Worm (Caenorhabditis elegans) whole organism, L3 larva: ENCODE measurements around the gene F36D4.4.

Experiments
- R02D3.7 ChIP-seq: fragments of 150-350 bp; optimal IDR thresholded peaks from 2 replicates; lab custom pipeline; 2014; ENCODE audit warnings: missing biosample characterization, missing genetic modification characterization
- ZK546.5 ChIP-seq: sonication (generic microtip); optimal IDR thresholded peaks from 2 replicates; lab custom pipeline; 2017; ENCODE audit warnings: missing biosample characterization, missing genetic modification characterization
- ama-1 ChIP-seq: fragments of 150-350 bp; optimal IDR thresholded peaks from 2 replicates; lab custom pipeline; 2018
- ceh-16 ChIP-seq: sonication (generic microtip); optimal IDR thresholded peaks from 2 replicates; lab custom pipeline; 2017; ENCODE audit warnings: missing biosample characterization, missing genetic modification characterization
- ceh-9 ChIP-seq: sonication (generic microtip); optimal IDR thresholded peaks from 2 replicates; lab custom pipeline; 2018; ENCODE audit warnings: missing biosample characterization, missing genetic modification characterization
- daf-12 ChIP-seq: fragments of 150-350 bp; optimal IDR thresholded peaks from 2 replicates; lab custom pipeline; 2014; ENCODE audit warnings: missing biosample characterization, missing genetic modification reagents, missing genetic modification characterization
- elt-2 ChIP-seq: sonication (generic microtip); optimal IDR thresholded peaks from 2 replicates; lab custom pipeline; 2016; ENCODE audit warnings: missing genetic modification reagents, mild to moderate bottlenecking, missing genetic modification characterization, missing compliant biosample characterization
- elt-3 ChIP-seq, 3 experiments: fragments of 150-350 bp in 1 of 3; sonication (generic microtip) in 2 of 3; optimal IDR thresholded peaks; 2 replicates in 2 of 3; 4 replicates in 1 of 3; lab custom pipeline; 2014 to 2017; ENCODE audit warnings: missing biosample characterization in 3 of 3, missing genetic modification characterization in 3 of 3
- eor-1 ChIP-seq, 2 experiments: fragments of 150-350 bp; optimal IDR thresholded peaks; 2 replicates each; lab custom pipeline; 2014 to 2018; ENCODE audit warnings: missing biosample characterization in 2 of 2, missing genetic modification characterization in 2 of 2
- fkh-10 ChIP-seq: sonication (generic microtip); optimal IDR thresholded peaks from 2 replicates; lab custom pipeline; 2017; ENCODE audit warnings: missing biosample characterization, missing genetic modification reagents, missing genetic modification characterization
- hmg-11 ChIP-seq: sonication (generic microtip); optimal IDR thresholded peaks from 2 replicates; lab custom pipeline; 2016; ENCODE audit warnings: missing genetic modification characterization, missing compliant biosample characterization
- lin-15B ChIP-seq: fragments of 150-350 bp; optimal IDR thresholded peaks from 2 replicates; lab custom pipeline; 2014; ENCODE audit warnings: missing biosample characterization, missing genetic modification characterization
- lsy-12 ChIP-seq: sonication (generic microtip); optimal IDR thresholded peaks from 2 replicates; lab custom pipeline; 2016; ENCODE audit warnings: mild to moderate bottlenecking, missing genetic modification characterization, missing compliant biosample characterization
- mdl-1 ChIP-seq: fragments of 150-350 bp; optimal IDR thresholded peaks from 2 replicates; lab custom pipeline; 2014; ENCODE audit warnings: missing biosample characterization, missing genetic modification characterization
- nfya-1 ChIP-seq: sonication (generic microtip); optimal IDR thresholded peaks from 2 replicates; lab custom pipeline; 2017; ENCODE audit warnings: missing genetic modification characterization, mild to moderate bottlenecking, missing compliant biosample characterization, antibody characterized with exemption, moderate library complexity; ENCODE audit not compliant: insufficient read depth
- nhr-11 ChIP-seq: fragments of 150-350 bp; optimal IDR thresholded peaks from 2 replicates; lab custom pipeline; 2014; ENCODE audit warnings: missing biosample characterization, missing genetic modification characterization
- nhr-12 ChIP-seq: fragments of 150-350 bp; optimal IDR thresholded peaks from 2 replicates; lab custom pipeline; 2014; ENCODE audit warnings: missing biosample characterization, missing genetic modification characterization
- nhr-23 ChIP-seq: fragments of 150-350 bp; optimal IDR thresholded peaks from 2 replicates; lab custom pipeline; 2014; ENCODE audit warnings: missing biosample characterization, missing genetic modification reagents, missing genetic modification characterization
- nhr-237 ChIP-seq: fragments of 150-350 bp; optimal IDR thresholded peaks from 2 replicates; lab custom pipeline; 2014; ENCODE audit warnings: missing biosample characterization, missing genetic modification characterization
- nhr-25 ChIP-seq: sonication (generic microtip); optimal IDR thresholded peaks from 2 replicates; lab custom pipeline; 2017; ENCODE audit warnings: missing biosample characterization, missing genetic modification characterization
- nhr-28 ChIP-seq: fragments of 150-350 bp; optimal IDR thresholded peaks from 2 replicates; lab custom pipeline; 2014; ENCODE audit warnings: missing biosample characterization, missing genetic modification characterization
- nhr-67 ChIP-seq: fragments of 150-350 bp; optimal IDR thresholded peaks from 2 replicates; lab custom pipeline; 2014; ENCODE audit warnings: missing biosample characterization, missing genetic modification characterization
- nhr-76 ChIP-seq: fragments of 150-350 bp; sonication (generic microtip); optimal IDR thresholded peaks from 5 replicates; lab custom pipeline; 2014; ENCODE audit warnings: missing biosample characterization, missing genetic modification characterization
- pha-4 ChIP-seq: fragments of 150-350 bp; optimal IDR thresholded peaks from 2 replicates; lab custom pipeline; 2014; ENCODE audit warnings: missing biosample characterization, missing genetic modification reagents, missing genetic modification characterization
- pqm-1 ChIP-seq: fragments of 150-350 bp; optimal IDR thresholded peaks from 2 replicates; lab custom pipeline; 2017; ENCODE audit warnings: missing biosample characterization, missing genetic modification characterization, inconsistent platforms
- sea-2 ChIP-seq: fragments of 150-350 bp; sonication (generic microtip); optimal IDR thresholded peaks from 4 replicates; lab custom pipeline; 2014; ENCODE audit warnings: missing biosample characterization, missing genetic modification reagents, missing genetic modification characterization
- skn-1 ChIP-seq: fragments of 150-350 bp; optimal IDR thresholded peaks from 2 replicates; lab custom pipeline; 2014; ENCODE audit warnings: missing biosample characterization, missing genetic modification characterization
- snpc-4 ChIP-seq: fragments of 150-350 bp; optimal IDR thresholded peaks from 2 replicates; lab custom pipeline; 2014; ENCODE audit warnings: missing biosample characterization, missing genetic modification characterization
- zag-1 ChIP-seq: fragments of 150-350 bp; optimal IDR thresholded peaks from 2 replicates; lab custom pipeline; 2014; ENCODE audit warnings: missing biosample characterization, missing genetic modification characterization
- ztf-4 ChIP-seq: fragments of 150-350 bp; optimal IDR thresholded peaks from 2 replicates; lab custom pipeline; 2014; ENCODE audit warnings: missing biosample characterization, missing genetic modification characterization

The F36D4.4 gene

DNA sequence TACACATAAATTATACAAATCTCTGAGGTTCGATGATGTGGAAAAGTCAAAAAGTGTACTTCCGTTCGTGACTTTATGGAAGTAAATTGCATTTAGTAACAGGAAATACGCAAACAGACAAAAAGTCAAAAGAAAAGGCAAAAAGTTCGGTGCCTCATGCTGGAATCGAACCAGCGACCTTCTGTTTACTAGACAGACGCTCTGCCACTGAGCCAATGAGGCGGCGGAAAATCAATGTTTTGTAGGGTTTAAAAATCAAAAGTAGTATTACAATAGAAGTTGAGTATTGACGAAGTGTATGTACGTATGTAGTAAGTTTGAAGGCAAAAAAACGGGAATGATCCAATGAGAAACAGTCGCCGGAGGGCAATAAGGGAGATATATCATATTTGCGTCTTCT lies 7.5 kb downstream of the F36D4.4 start:
- no peak for TF ChIP-seq daf-12
- TF ChIP-seq mdl-1 (tag; lab: Kevin White, UChicago), result no peak
- no peak for TF ChIP-seq nhr-76 (tag; lab: Kevin White, UChicago)
- TF ChIP-seq hmg-11 (tag; lab: Kevin White, UChicago), result no peak
- peak; percentile 55 for TF ChIP-seq pqm-1
- no peak for TF ChIP-seq nhr-12 (tag; lab: Kevin White, UChicago)
- TF ChIP-seq nhr-237, result no peak
- TF ChIP-seq pha-4 (tag; lab: Kevin White, UChicago), result peak; percentile 61
- TF ChIP-seq elt-3 (tag; optimal IDR thresholded peaks at IDR 0.05; lab: Kevin White, UChicago), result no peak
- TF ChIP-seq nfya-1 (tag; lab: Kevin White, UChicago), result peak; percentile 8
- TF ChIP-seq ztf-4, result no peak
- TF ChIP-seq ceh-9 (tag; lab: Kevin White, UChicago), result no peak
- TF ChIP-seq elt-2, result no peak
- no peak for TF ChIP-seq eor-1 (tag; optimal IDR thresholded peaks at IDR 0.05; lab: Kevin White, UChicago)
- TF ChIP-seq, all 47 proteins: peak for 3

DNA sequence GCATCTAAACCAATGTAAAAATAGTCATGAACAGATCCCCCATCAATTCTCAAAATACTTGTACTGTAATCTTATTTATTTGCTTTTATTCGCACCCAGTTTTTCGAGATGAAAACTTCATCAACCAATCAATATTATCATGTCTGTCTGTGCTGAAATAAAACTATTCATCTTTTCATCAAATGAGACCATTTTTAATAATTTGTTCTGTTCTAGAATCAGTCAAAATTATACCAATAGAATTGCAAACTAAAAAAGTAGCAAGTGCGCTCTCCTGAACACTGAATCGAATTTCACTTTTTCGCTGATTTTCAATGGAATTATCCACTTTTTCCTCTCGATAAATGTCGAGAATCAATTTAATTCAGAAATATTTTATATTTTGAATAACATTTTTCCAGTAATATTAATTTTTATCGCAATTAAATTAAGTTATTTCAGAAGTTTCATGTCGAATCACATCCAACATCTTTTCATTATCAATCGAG lies 14.5 kb downstream of the F36D4.4 start, which contains the start of gene trpp-4:
trpp-4 (plus strand) TSS at position 442 of the 488 bp plus-strand sequence.
- TF ChIP-seq nhr-28 (tag; lab: Kevin White, UChicago) (no peak), ztf-4 (no peak), pha-4 (tag; lab: Kevin White, UChicago) (peak; percentile 17)
- TF ChIP-seq, all 47 proteins: peak for 1

DNA sequence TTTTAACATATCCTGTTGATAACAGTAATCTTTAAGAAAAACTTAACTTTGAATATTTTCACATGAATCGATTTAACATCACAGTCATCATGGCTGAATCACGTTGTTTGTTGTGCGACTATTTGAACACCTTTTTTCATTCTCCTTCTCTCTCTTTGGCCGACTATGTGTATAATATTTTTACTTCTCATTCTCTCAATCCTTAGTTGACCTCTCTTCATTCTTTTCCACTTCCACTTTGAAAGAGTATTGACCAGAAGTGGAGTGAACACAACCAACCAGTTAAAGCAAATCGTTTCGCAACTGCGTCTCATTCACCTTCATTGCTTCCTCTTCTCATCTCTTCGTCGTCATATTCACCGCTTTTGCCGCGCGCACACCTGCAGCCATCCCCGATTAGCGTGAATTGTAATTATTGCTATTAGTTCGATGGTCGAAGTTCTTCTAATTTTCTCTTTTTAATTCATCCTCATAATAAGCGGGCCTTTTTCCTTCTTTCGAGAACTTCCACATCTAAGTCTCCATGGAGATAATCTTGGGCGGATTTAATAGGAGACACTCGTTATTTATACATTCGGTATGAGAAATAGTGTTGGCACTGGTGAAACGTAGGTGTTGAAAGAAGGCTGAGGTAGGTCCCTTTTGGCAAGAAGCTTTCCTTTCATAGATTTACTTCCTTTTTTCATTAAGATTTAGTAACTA lies 19.3 kb downstream of the F36D4.4 start:
- no peak for TF ChIP-seq zag-1 (tag; lab: Kevin White, UChicago)
- peak; percentile 45 for TF ChIP-seq nhr-25
- TF ChIP-seq lsy-12 (tag; lab: Kevin White, UChicago), result no peak
- peak; percentile 10 for TF ChIP-seq nhr-23 (tag; lab: Kevin White, UChicago)
- peak; percentile 54 for TF ChIP-seq pha-4 (tag; lab: Kevin White, UChicago)

DNA sequence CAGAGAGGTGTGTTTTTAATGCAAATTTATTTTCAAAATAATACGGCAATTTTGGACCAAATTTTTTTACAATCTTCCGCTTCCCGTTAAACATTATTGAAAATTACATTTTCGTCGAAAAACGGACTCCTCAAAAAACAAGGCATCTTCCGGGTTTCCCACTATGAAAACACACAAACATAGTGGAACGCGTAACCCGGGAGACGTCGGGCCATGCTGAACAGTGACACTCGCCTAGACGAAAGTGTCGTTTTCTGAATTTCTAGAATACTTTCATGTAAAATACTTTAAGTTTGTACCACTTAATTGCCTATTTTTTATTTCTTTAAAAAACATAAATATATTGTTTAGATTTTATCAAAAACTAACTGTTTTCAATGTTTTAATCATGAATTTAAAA lies 22.5 kb downstream of the F36D4.4 start:
- TF ChIP-seq nfya-1 (tag; lab: Kevin White, UChicago) (peak; percentile 5), snpc-4 (tag; lab: Kevin White, UChicago) (peak; percentile 91), ceh-9 (tag; lab: Kevin White, UChicago) (no peak)

DNA sequence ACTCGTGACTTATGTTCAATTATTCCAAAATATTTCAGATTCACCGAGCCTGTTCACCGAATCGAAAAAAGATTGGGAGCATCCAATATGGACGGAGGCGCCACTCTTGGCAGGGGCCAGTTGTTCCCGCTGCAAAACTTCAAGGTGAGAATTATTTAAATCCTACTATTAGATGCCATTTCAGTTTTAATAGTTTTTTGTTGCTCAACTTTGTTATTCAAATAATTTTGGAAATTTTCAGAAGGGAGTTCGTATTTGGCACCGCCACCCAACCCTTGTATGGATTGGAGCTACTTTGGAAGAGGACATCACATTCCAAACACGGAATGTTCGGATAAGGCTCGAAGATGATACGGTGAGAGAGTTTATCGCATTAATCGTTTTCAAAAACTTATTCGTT lies 28.3 kb downstream of the F36D4.4 start, which contains the start of gene hum-2:
hum-2 (plus strand) TSS at position 33 of the 400 bp plus-strand sequence.
- TF ChIP-seq fkh-10, result no peak
- TF ChIP-seq ama-1 (lab: Kevin White, UChicago), result no peak

DNA sequence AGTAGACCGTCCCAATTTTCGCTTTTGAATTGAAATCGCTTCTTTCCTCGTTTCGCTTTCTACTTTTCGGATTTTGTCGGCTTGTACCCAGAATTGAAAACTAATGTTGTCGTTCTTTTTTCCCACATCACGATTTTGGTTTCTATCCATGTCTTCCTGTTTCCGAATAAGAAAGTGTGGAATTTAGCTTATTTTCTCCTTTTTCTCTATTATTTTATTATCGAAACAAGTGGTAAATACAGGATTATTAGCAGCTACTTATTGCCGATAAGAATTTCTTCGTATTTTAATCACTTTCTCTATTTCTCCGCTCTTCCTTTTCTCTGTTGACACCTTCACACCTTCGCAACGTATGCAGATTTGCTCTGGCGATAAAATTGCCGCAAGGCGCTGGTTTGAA lies 29.5 kb downstream of the F36D4.4 start:
- TF ChIP-seq pqm-1 (no peak), ceh-9 (tag; lab: Kevin White, UChicago) (no peak), elt-2 (no peak), nfya-1 (tag; lab: Kevin White, UChicago) (no peak), ceh-16 (no peak), nhr-23 (tag; lab: Kevin White, UChicago) (no peak), lin-15B (tag; lab: Kevin White, UChicago) (no peak), fkh-10 (no peak), nhr-67 (tag; lab: Kevin White, UChicago) (no peak), sea-2 (no peak), ZK546.5 (tag; lab: Kevin White, UChicago) (no peak), nhr-28 (tag; lab: Kevin White, UChicago) (no peak), R02D3.7 (tag; lab: Kevin White, UChicago) (no peak), nhr-11 (tag; lab: Kevin White, UChicago) (no peak), skn-1 (tag; lab: Kevin White, UChicago) (no peak), elt-3 (tag; optimal IDR thresholded peaks at IDR 0.05; lab: Kevin White, UChicago) (no peak), nhr-76 (tag; lab: Kevin White, UChicago) (no peak), lsy-12 (tag; lab: Kevin White, UChicago) (no peak)
